Fruit fly (Drosophila melanogaster) whole organism: Measurements from ENCODE around the gene Vta1.

Experiments
- Dll ChIP-seq: fragments of >200 bp; optimal IDR thresholded peaks from 2 replicates; lab custom pipeline; 2017
- psq ChIP-seq: fragments of >200 bp; optimal IDR thresholded peaks from 2 replicates; lab custom pipeline; 2017

DNA sequence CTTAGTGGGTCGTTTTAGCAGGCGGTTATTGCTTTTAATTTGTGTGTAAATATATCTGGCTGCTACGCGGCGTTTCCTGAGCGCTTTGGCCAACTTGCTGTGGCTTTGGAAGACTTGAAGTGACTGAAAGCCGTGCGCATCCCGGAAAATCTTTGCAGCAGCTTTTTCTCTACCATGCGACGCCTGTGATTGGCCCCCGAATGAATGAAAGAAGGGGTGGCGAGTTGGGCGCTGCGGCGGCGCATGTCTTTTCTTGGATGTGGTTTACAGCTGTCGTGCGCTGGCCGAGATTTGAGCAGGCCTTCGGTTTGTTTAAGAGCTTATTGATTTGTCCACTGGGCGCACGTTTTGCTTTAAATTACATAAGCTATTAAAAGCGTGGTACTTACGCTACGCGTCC lies 10.8 kb upstream of the Vta1 start:
- TF ChIP-seq psq (lab: Kevin White, UChicago) (no peak), Dll (lab: Kevin White, UChicago) (no peak)
